Worm (Caenorhabditis elegans) whole organism, early embryonic: Measurements from ENCODE around the gene W10C6.2.

Experiments
- B0310.2 ChIP-seq: sonication (generic microtip); optimal IDR thresholded peaks from 2 replicates; lab custom pipeline; 2016; ENCODE audit warnings: mild to moderate bottlenecking, missing genetic modification characterization, missing compliant biosample characterization
- F13C5.2 ChIP-seq: sonication (generic microtip); optimal IDR thresholded peaks from 2 replicates; lab custom pipeline; 2017; ENCODE audit warnings: mild to moderate bottlenecking, missing genetic modification characterization, inconsistent platforms, missing compliant biosample characterization
- aly-1 ChIP-seq: sonication (generic microtip); optimal IDR thresholded peaks from 2 replicates; lab custom pipeline; 2016; ENCODE audit warnings: missing genetic modification characterization, missing compliant biosample characterization
- ama-1 ChIP-seq: fragments of 150-350 bp; optimal IDR thresholded peaks from 2 replicates; lab custom pipeline; 2014
- ceh-13 ChIP-seq: fragments of 200-800 bp; sonication (Bioruptor generic); optimal IDR thresholded peaks from 2 replicates; lab custom pipeline; 2018; ENCODE audit warnings: mild to moderate bottlenecking, missing genetic modification characterization, missing compliant biosample characterization
- ceh-36 ChIP-seq: sonication (generic microtip); optimal IDR thresholded peaks from 2 replicates; lab custom pipeline; 2016; ENCODE audit warnings: missing genetic modification characterization, inconsistent platforms, missing compliant biosample characterization
- ets-7 ChIP-seq: sonication (generic microtip); optimal IDR thresholded peaks from 2 replicates; lab custom pipeline; 2016; ENCODE audit warnings: missing genotype, missing genetic modification characterization, missing compliant biosample characterization
- flt-1 ChIP-seq: fragments of 200-800 bp; sonication (Bioruptor generic); IDR thresholded peaks from 2 replicates; pipeline ENCODE4 v1.3.6; 2022; ENCODE audit warnings: missing genetic modification characterization, missing compliant biosample characterization
- hmbx-1 ChIP-seq: sonication (generic microtip); optimal IDR thresholded peaks from 2 replicates; lab custom pipeline; 2016; ENCODE audit warnings: mild to moderate bottlenecking, missing genetic modification characterization, missing compliant biosample characterization
- hmg-4 ChIP-seq: fragments of 200-800 bp; sonication (Bioruptor generic); optimal IDR thresholded peaks from 2 replicates; lab custom pipeline; 2018; ENCODE audit warnings: mild to moderate bottlenecking, missing genetic modification characterization, missing compliant biosample characterization
- hnd-1 ChIP-seq: sonication (generic microtip); optimal IDR thresholded peaks from 2 replicates; lab custom pipeline; 2016; ENCODE audit warnings: missing genetic modification characterization, missing compliant biosample characterization
- pes-1 ChIP-seq: fragments of 200-800 bp; sonication (Bioruptor generic); IDR thresholded peaks from 2 replicates; pipeline ENCODE4 v1.3.6; 2022; ENCODE audit warnings: missing genetic modification reagents, missing genetic modification characterization, missing compliant biosample characterization
- scrt-1 ChIP-seq: fragments of 200-800 bp; sonication (Bioruptor generic); IDR thresholded peaks from 2 replicates; pipeline ENCODE4 v1.3.6; 2022; ENCODE audit warnings: missing genetic modification characterization, missing compliant biosample characterization
- sea-1 ChIP-seq: fragments of 200-800 bp; sonication (Bioruptor generic); conservative IDR thresholded peaks from 2 replicates; pipeline ENCODE4 v1.3.6; 2022; ENCODE audit warnings: missing genetic modification characterization, missing compliant biosample characterization
- tbx-11 ChIP-seq: fragments of 200-800 bp; sonication (Bioruptor generic); IDR thresholded peaks from 2 replicates; pipeline ENCODE4 v1.3.6; 2022; ENCODE audit warnings: missing genetic modification characterization, missing compliant biosample characterization
- tbx-37 ChIP-seq: fragments of 200-800 bp; sonication (Bioruptor generic); conservative IDR thresholded peaks from 2 replicates; pipeline ENCODE4 v1.3.6; 2022; ENCODE audit warnings: missing genetic modification reagents, missing genetic modification characterization, missing compliant biosample characterization
- tra-4 ChIP-seq: sonication (generic microtip); optimal IDR thresholded peaks from 2 replicates; lab custom pipeline; 2017; ENCODE audit warnings: missing genetic modification characterization, missing compliant biosample characterization

The W10C6.2 gene

ce11 chrII:11153800-11154199 lies 32.1 kb upstream of the W10C6.2 start:
- no peak for TF ChIP-seq B0310.2 (tag; lab: Kevin White, UChicago)
- no peak for TF ChIP-seq ama-1 (lab: Kevin White, UChicago)
- no peak for TF ChIP-seq ceh-13
- no peak for TF ChIP-seq flt-1 (GFP tag; lab: Robert Waterston, UW)
- TF ChIP-seq aly-1 (tag; lab: Kevin White, UChicago) = no peak
- no peak for TF ChIP-seq F13C5.2 (tag; lab: Kevin White, UChicago)
- TF ChIP-seq ets-7 (tag; lab: Kevin White, UChicago) = no peak
- TF ChIP-seq hmbx-1 (tag; lab: Kevin White, UChicago) = no peak
- TF ChIP-seq hnd-1 (tag; lab: Kevin White, UChicago) = no peak
- TF ChIP-seq scrt-1 (GFP tag; lab: Robert Waterston, UW) = no peak
- no peak for TF ChIP-seq ceh-36 (tag; lab: Kevin White, UChicago)
- no peak for TF ChIP-seq tbx-11 (GFP tag; lab: Robert Waterston, UW)
- TF ChIP-seq tbx-37 = no peak
- TF ChIP-seq pes-1 (GFP tag; lab: Robert Waterston, UW) = no peak
- no peak for TF ChIP-seq tra-4 (tag; lab: Kevin White, UChicago)
- TF ChIP-seq hmg-4 (GFP tag; lab: Kevin White, UChicago) = no peak
- TF ChIP-seq sea-1 (GFP tag; lab: Robert Waterston, UW) = no peak

ce11 chrII:11153080-11153479 lies 31.4 kb upstream of the W10C6.2 start:
- TF ChIP-seq tra-4 (tag; lab: Kevin White, UChicago) (no peak), hmg-4 (GFP tag; lab: Kevin White, UChicago) (no peak), flt-1 (GFP tag; lab: Robert Waterston, UW) (no peak), tbx-11 (GFP tag; lab: Robert Waterston, UW) (no peak), ama-1 (lab: Kevin White, UChicago) (no peak)

DNA sequence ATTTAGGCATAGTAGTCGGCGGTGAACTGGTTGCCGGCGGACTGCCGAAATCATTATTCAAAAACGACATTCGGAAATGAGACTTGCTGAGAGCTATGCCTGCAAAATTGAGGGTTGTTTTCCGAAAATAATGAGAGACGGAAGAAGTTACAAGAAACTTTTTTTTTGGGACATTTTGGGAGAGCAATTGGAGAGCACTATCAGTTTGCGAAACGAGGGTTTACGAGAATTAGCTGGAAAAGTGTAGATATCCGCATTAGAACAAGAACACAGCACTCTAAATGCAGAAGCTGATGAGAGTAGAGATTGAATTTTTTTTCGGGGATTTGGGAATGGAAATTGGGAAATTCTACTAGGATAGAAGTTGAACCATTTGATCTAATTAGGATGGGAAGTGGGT lies 30.8 kb upstream of the W10C6.2 start, which contains the start of gene pqm-1:
Gene pqm-1, minus strand, starts transcription at position 101 of the 400 bp plus-strand sequence.
- TF ChIP-seq pes-1 (GFP tag; lab: Robert Waterston, UW) (no peak), tbx-11 (GFP tag; lab: Robert Waterston, UW) (no peak), scrt-1 (GFP tag; lab: Robert Waterston, UW) (no peak), hmbx-1 (tag; lab: Kevin White, UChicago) (no peak), tbx-37 (no peak), ceh-36 (tag; lab: Kevin White, UChicago) (no peak), hnd-1 (tag; lab: Kevin White, UChicago) (no peak), ceh-13 (no peak), ets-7 (tag; lab: Kevin White, UChicago) (no peak), flt-1 (GFP tag; lab: Robert Waterston, UW) (no peak), hmg-4 (GFP tag; lab: Kevin White, UChicago) (no peak), tra-4 (tag; lab: Kevin White, UChicago) (no peak), aly-1 (tag; lab: Kevin White, UChicago) (no peak)

ce11 chrII:11150976-11151375 lies 29.3 kb upstream of the W10C6.2 start:
- TF ChIP-seq tbx-11 (GFP tag; lab: Robert Waterston, UW) = no peak

DNA sequence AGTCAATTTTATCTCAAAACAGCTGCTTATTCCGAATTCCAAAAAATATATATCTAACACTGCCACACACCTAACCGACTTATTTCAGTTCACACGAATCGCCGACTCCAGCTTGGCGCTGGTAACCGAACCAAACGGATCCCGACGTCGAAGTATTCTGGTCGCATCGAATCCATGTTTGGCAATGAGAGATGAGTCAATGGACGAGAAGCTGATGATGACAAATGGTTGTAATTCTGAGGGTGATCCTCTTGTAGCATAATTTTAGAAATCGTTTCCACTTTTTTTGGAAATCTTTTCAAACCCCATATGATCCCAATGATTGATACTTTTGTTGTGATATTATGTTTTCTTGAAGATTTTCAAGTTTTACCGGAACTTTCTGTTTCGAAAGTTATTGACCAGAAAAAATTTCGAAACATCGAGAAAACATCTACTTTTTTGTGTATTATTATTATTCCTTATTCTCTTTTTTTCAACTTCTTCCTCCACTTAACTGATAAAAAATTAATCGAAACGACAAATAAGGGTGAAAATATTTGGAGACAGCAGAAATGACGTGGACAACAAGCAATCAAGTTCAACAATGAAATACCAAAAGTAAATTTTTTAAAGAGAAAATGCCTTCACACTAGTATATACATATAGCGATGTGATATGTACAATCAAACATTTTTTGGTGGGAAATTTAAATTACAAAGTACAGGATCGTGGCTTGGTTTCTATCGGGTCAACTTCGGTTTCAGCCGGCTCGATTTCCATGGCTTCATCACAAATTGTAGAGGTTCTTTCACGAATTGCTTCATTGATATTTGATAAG lies 28.4 kb upstream of the W10C6.2 start:
- no peak for TF ChIP-seq pes-1 (GFP tag; lab: Robert Waterston, UW)
- TF ChIP-seq tbx-37 = no peak
- no peak for TF ChIP-seq tbx-11 (GFP tag; lab: Robert Waterston, UW)
- no peak for TF ChIP-seq sea-1 (GFP tag; lab: Robert Waterston, UW)
- TF ChIP-seq hmg-4 (GFP tag; lab: Kevin White, UChicago) = no peak
- TF ChIP-seq F13C5.2 (tag; lab: Kevin White, UChicago) = no peak
- TF ChIP-seq ets-7 (tag; lab: Kevin White, UChicago) = no peak
- no peak for TF ChIP-seq ceh-36 (tag; lab: Kevin White, UChicago)
- no peak for TF ChIP-seq aly-1 (tag; lab: Kevin White, UChicago)
- no peak for TF ChIP-seq hnd-1 (tag; lab: Kevin White, UChicago)
- TF ChIP-seq ceh-13 = no peak
- TF ChIP-seq tra-4 (tag; lab: Kevin White, UChicago) = no peak
- TF ChIP-seq scrt-1 (GFP tag; lab: Robert Waterston, UW) = no peak
- no peak for TF ChIP-seq ama-1 (lab: Kevin White, UChicago)
- no peak for TF ChIP-seq flt-1 (GFP tag; lab: Robert Waterston, UW)
- no peak for TF ChIP-seq hmbx-1 (tag; lab: Kevin White, UChicago)

ce11 chrII:11142571-11142970 lies 20.9 kb upstream of the W10C6.2 start, which contains the start of gene arrd-6:
Gene arrd-6 (plus strand): TSS chrII:11142739.
- TF ChIP-seq tbx-37 = no peak
- TF ChIP-seq scrt-1 (GFP tag; lab: Robert Waterston, UW) = no peak
- TF ChIP-seq tbx-11 (GFP tag; lab: Robert Waterston, UW) = no peak
- no peak for TF ChIP-seq F13C5.2 (tag; lab: Kevin White, UChicago)
- no peak for TF ChIP-seq hmbx-1 (tag; lab: Kevin White, UChicago)
- no peak for TF ChIP-seq flt-1 (GFP tag; lab: Robert Waterston, UW)
- TF ChIP-seq ets-7 (tag; lab: Kevin White, UChicago) = no peak
- no peak for TF ChIP-seq tra-4 (tag; lab: Kevin White, UChicago)
- TF ChIP-seq ama-1 (lab: Kevin White, UChicago) = no peak

DNA sequence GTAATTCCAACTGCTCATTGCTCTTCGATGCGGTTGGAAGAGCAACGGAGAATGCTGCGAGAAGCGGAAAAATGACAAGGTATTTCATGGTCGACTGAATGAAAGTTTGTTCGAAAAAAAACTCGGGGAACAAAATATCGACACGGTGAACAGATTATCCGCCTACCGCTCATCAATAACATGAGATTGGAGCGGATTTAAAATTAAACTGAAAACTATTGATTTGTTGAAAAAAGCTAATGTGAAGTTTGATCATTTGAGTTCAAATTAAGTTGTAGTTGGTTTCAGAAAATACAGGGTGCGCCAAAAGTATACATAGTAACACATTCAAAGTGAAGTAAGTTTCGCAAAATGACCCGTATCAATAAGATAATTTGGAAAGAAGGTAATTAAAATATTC lies 18.4 kb upstream of the W10C6.2 start, which contains the start of gene F40F8.4:
Gene F40F8.4, minus strand, starts transcription at position 101 of the 400 bp plus-strand sequence.
- TF ChIP-seq hmbx-1 (tag; lab: Kevin White, UChicago) (no peak), hnd-1 (tag; lab: Kevin White, UChicago) (no peak), ceh-13 (no peak), ceh-36 (tag; lab: Kevin White, UChicago) (no peak), B0310.2 (tag; lab: Kevin White, UChicago) (no peak), ama-1 (lab: Kevin White, UChicago) (no peak)
